Worm (Caenorhabditis elegans) whole organism, L2 larva: Measurements from ENCODE around the gene F57B1.1.

Experiments
- R02D3.7 ChIP-seq: fragments of 150-350 bp; optimal IDR thresholded peaks from 2 replicates; lab custom pipeline; 2014; ENCODE audit warnings: missing biosample characterization, missing genetic modification characterization
- alr-1 ChIP-seq: fragments of 150-350 bp; optimal IDR thresholded peaks from 2 replicates; lab custom pipeline; 2014; ENCODE audit warnings: missing biosample characterization, missing genetic modification characterization
- elt-1 ChIP-seq: fragments of 150-350 bp; optimal IDR thresholded peaks from 2 replicates; lab custom pipeline; 2014; ENCODE audit warnings: missing biosample characterization, missing genetic modification characterization
- nhr-10 ChIP-seq: sonication (generic microtip); optimal IDR thresholded peaks from 2 replicates; lab custom pipeline; 2017; ENCODE audit warnings: missing biosample characterization, missing genetic modification characterization
- nhr-12 ChIP-seq: fragments of 150-350 bp; optimal IDR thresholded peaks from 2 replicates; lab custom pipeline; 2014; ENCODE audit warnings: missing biosample characterization, missing genetic modification characterization
- nhr-25 ChIP-seq: fragments of 150-350 bp; sonication (generic microtip); optimal IDR thresholded peaks from 3 replicates; lab custom pipeline; 2014; ENCODE audit warnings: missing biosample characterization, missing genetic modification characterization
- snpc-4 ChIP-seq: fragments of 150-350 bp; optimal IDR thresholded peaks from 2 replicates; lab custom pipeline; 2014; ENCODE audit warnings: missing biosample characterization, missing genetic modification characterization
- ztf-1 ChIP-seq: fragments of 200-800 bp; sonication (Bioruptor generic); conservative IDR thresholded peaks from 2 replicates; pipeline ENCODE4 v1.3.6; 2022; ENCODE audit warnings: missing genetic modification characterization, missing compliant biosample characterization
- ztf-11 ChIP-seq: sonication (generic microtip); optimal IDR thresholded peaks from 2 replicates; lab custom pipeline; 2017; ENCODE audit warnings: missing biosample characterization, missing genetic modification characterization

ce11 chrV:13202127-13202610 is 6.7 kb upstream of the F57B1.1 start, which contains the start of the genes col-159 and col-160:
- TF ChIP-seq elt-1 (no peak), snpc-4 (tag; lab: Kevin White, UChicago) (no peak), nhr-12 (tag; lab: Kevin White, UChicago) (no peak), nhr-25 (peak; percentile 72), alr-1 (tag; lab: Kevin White, UChicago) (no peak), ztf-1 (GFP tag; lab: Robert Waterston, UW) (no peak), R02D3.7 (tag; lab: Kevin White, UChicago) (no peak), ztf-11 (tag; lab: Kevin White, UChicago) (no peak), nhr-10 (tag; lab: Kevin White, UChicago) (no peak)
